Fruit fly (Drosophila melanogaster) whole organism, adult: Measurements from ENCODE around the gene simj.

Experiments
- CG11617 ChIP-seq: fragments of 200-800 bp; sonication (Bioruptor generic); optimal IDR thresholded peaks from 2 replicates; lab custom pipeline; 2017; ENCODE audit warnings: mild to moderate bottlenecking, missing biosample characterization, missing genetic modification reagents, missing genetic modification characterization
- CG12768 ChIP-seq: fragments of 200-800 bp; sonication (Bioruptor generic); optimal IDR thresholded peaks from 2 replicates; lab custom pipeline; 2017; ENCODE audit warnings: missing biosample characterization, missing genetic modification characterization, mild to moderate bottlenecking, moderate library complexity, missing genetic modification reagents
- CG14711 ChIP-seq: fragments of 200-800 bp; sonication (Bioruptor generic); optimal IDR thresholded peaks from 2 replicates; lab custom pipeline; 2018; ENCODE audit warnings: missing biosample characterization, mild to moderate bottlenecking, missing genetic modification characterization, moderate library complexity
- CG1620 ChIP-seq: fragments of 200-800 bp; sonication (Bioruptor generic); optimal IDR thresholded peaks from 2 replicates; lab custom pipeline; 2016; ENCODE audit warnings: missing biosample characterization, missing genetic modification characterization
- CG33017 ChIP-seq: fragments of 200-800 bp; sonication (Bioruptor generic); optimal IDR thresholded peaks from 2 replicates; lab custom pipeline; 2018; ENCODE audit warnings: missing biosample characterization, mild to moderate bottlenecking, missing genetic modification characterization, moderate library complexity
- CG7045 ChIP-seq: fragments of 200-800 bp; sonication (Bioruptor generic); optimal IDR thresholded peaks from 2 replicates; lab custom pipeline; 2017; ENCODE audit warnings: missing biosample characterization, mild to moderate bottlenecking, missing genetic modification characterization
- CG7101 ChIP-seq: fragments of 200-800 bp; sonication (Bioruptor generic); optimal IDR thresholded peaks from 2 replicates; lab custom pipeline; 2018; ENCODE audit warnings: missing biosample characterization, mild to moderate bottlenecking, missing genetic modification characterization, moderate library complexity
- Crg-1 ChIP-seq: fragments of 200-800 bp; sonication (Bioruptor generic); optimal IDR thresholded peaks from 2 replicates; lab custom pipeline; 2016; ENCODE audit warnings: missing biosample characterization, missing genetic modification characterization
- bab1 ChIP-seq: fragments of 200-800 bp; sonication (Bioruptor generic); optimal IDR thresholded peaks from 3 replicates; lab custom pipeline; 2019; ENCODE audit warnings: missing biosample characterization, mild to moderate bottlenecking, missing genetic modification characterization, moderate library complexity
- cic ChIP-seq: fragments of 200-800 bp; sonication (Bioruptor generic); optimal IDR thresholded peaks from 2 replicates; lab custom pipeline; 2017; ENCODE audit warnings: missing biosample characterization, mild to moderate bottlenecking, missing genetic modification characterization, moderate library complexity
- cnc ChIP-seq, 2 experiments: fragments of >200 bp; optimal IDR thresholded peaks; 2 replicates each; lab custom pipeline; 2017
- kay ChIP-seq: fragments of 200-800 bp; sonication (Bioruptor generic); peaks from one replicate; lab custom pipeline; 2016; ENCODE audit warnings: missing biosample characterization, missing genetic modification characterization, borderline replicate concordance
- pad ChIP-seq: fragments of 200-800 bp; sonication (Bioruptor generic); optimal IDR thresholded peaks from 3 replicates; lab custom pipeline; 2017; ENCODE audit warnings: missing biosample characterization, missing genetic modification characterization, mild to moderate bottlenecking, moderate library complexity, missing genetic modification reagents
- toe ChIP-seq: fragments of 200-800 bp; sonication (Bioruptor generic); optimal IDR thresholded peaks from 2 replicates; lab custom pipeline; 2016; ENCODE audit warnings: missing biosample characterization, missing genetic modification characterization

DNA sequence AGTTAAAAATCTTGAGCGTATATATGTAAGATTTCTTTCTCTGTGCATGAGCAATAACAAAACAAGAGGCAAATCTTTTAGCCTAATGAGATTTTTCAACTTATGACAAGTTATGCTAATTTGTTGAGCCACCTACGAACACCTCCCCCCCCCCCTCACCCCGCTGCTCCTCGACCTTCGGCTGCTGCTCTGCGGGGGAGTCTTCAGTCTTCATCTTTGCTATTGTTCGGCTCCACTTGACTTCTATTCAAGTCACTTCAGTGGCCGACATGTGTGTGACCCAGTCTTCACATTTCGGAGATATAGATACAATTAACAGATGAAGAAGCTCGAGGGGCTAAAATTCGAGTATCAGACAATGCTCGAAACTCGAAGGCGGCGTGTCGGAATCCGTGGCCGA is 67.5 kb downstream of the simj start:
- TF ChIP-seq CG7045 (GFP tag; lab: Kevin White, UChicago) = no peak
- no peak for TF ChIP-seq CG14711 (tag; lab: Kevin White, UChicago)
- no peak for TF ChIP-seq bab1 (GFP tag; lab: Kevin White, UChicago)
- TF ChIP-seq CG33017 (tag; lab: Kevin White, UChicago) = no peak
- TF ChIP-seq CG1620 = no peak
- no peak for TF ChIP-seq CG12768 (GFP tag; lab: Kevin White, UChicago)
- no peak for TF ChIP-seq kay
- TF ChIP-seq cnc (optimal IDR thresholded peaks at IDR 0.05; lab: Kevin White, UChicago) = no peak
- TF ChIP-seq cic = no peak
- no peak for TF ChIP-seq pad (GFP tag; lab: Kevin White, UChicago)
- TF ChIP-seq Crg-1 (GFP tag; lab: Kevin White, UChicago) = no peak
- no peak for TF ChIP-seq toe (GFP tag; lab: Kevin White, UChicago)
- TF ChIP-seq CG7101 (tag; lab: Kevin White, UChicago) = no peak
- no peak for TF ChIP-seq CG11617 (GFP tag; lab: Kevin White, UChicago)
